Worm (Caenorhabditis elegans) whole organism, late embryonic: ENCODE measurements around the gene scav-4.

Experiments
- C08G9.2 ChIP-seq: sonication (generic microtip); optimal IDR thresholded peaks from 2 replicates; lab custom pipeline; 2016; ENCODE audit warnings: mild to moderate bottlenecking, missing genetic modification characterization, moderate library complexity, missing compliant biosample characterization
- F13H6.1 ChIP-seq: sonication (generic microtip); optimal IDR thresholded peaks from 2 replicates; lab custom pipeline; 2016; ENCODE audit warnings: missing genetic modification characterization, missing compliant biosample characterization
- K09A11.1 ChIP-seq: sonication (generic microtip); optimal IDR thresholded peaks from 2 replicates; lab custom pipeline; 2017; ENCODE audit warnings: antibody characterized with exemption, mild to moderate bottlenecking, missing genetic modification characterization, missing compliant biosample characterization; ENCODE audit not compliant: insufficient read depth
- ama-1 ChIP-seq: fragments of 150-350 bp; optimal IDR thresholded peaks from 2 replicates; lab custom pipeline; 2014
- ceh-14 ChIP-seq: sonication (generic microtip); optimal IDR thresholded peaks from 2 replicates; lab custom pipeline; 2016; ENCODE audit warnings: missing genotype, missing genetic modification characterization, missing compliant biosample characterization
- ceh-19 ChIP-seq: fragments of 200-800 bp; sonication (Bioruptor generic); optimal IDR thresholded peaks from 2 replicates; lab custom pipeline; 2018; ENCODE audit warnings: mild to moderate bottlenecking, missing genetic modification characterization, missing compliant biosample characterization
- ceh-22 ChIP-seq: sonication (generic microtip); optimal IDR thresholded peaks from 2 replicates; lab custom pipeline; 2017; ENCODE audit warnings: missing biosample characterization, missing genetic modification characterization
- ceh-24 ChIP-seq: sonication (generic microtip); optimal IDR thresholded peaks from 2 replicates; lab custom pipeline; 2016; ENCODE audit warnings: mild to moderate bottlenecking, missing genetic modification characterization, missing compliant biosample characterization
- ceh-31 ChIP-seq: sonication (generic microtip); optimal IDR thresholded peaks from 2 replicates; lab custom pipeline; 2016; ENCODE audit warnings: missing genetic modification characterization, missing compliant biosample characterization
- ceh-34 ChIP-seq: sonication (generic microtip); optimal IDR thresholded peaks from 2 replicates; lab custom pipeline; 2016; ENCODE audit warnings: mild to moderate bottlenecking, missing genetic modification characterization, missing compliant biosample characterization
- ceh-6 ChIP-seq: fragments of 200-800 bp; sonication (Bioruptor generic); optimal IDR thresholded peaks from 2 replicates; lab custom pipeline; 2018; ENCODE audit warnings: mild to moderate bottlenecking, missing genetic modification characterization, missing compliant biosample characterization
- ceh-9 ChIP-seq: sonication (generic microtip); optimal IDR thresholded peaks from 2 replicates; lab custom pipeline; 2016; ENCODE audit warnings: mild to moderate bottlenecking, missing genetic modification characterization, inconsistent platforms, missing compliant biosample characterization
- dmd-4 ChIP-seq: sonication (generic microtip); optimal IDR thresholded peaks from 2 replicates; lab custom pipeline; 2016; ENCODE audit warnings: borderline replicate concordance, missing genetic modification characterization, missing compliant biosample characterization
- fax-1 ChIP-seq: sonication (generic microtip); optimal IDR thresholded peaks from 2 replicates; lab custom pipeline; 2016; ENCODE audit warnings: missing genotype, missing genetic modification characterization, missing compliant biosample characterization
- fkh-6 ChIP-seq: sonication (generic microtip); optimal IDR thresholded peaks from 2 replicates; lab custom pipeline; 2016; ENCODE audit warnings: missing genetic modification characterization, missing compliant biosample characterization
- gmeb-2 ChIP-seq: sonication (generic microtip); optimal IDR thresholded peaks from 2 replicates; lab custom pipeline; 2016; ENCODE audit warnings: missing genetic modification characterization, inconsistent platforms, missing compliant biosample characterization
- hlh-13 ChIP-seq: fragments of 200-800 bp; sonication (Bioruptor generic); optimal IDR thresholded peaks from 2 replicates; lab custom pipeline; 2018; ENCODE audit warnings: mild to moderate bottlenecking, missing genetic modification characterization, missing compliant biosample characterization
- lim-6 ChIP-seq: sonication (generic microtip); optimal IDR thresholded peaks from 2 replicates; lab custom pipeline; 2016; ENCODE audit warnings: missing genetic modification characterization, missing compliant biosample characterization
- lin-11 ChIP-seq: fragments of 200-800 bp; sonication (Bioruptor generic); optimal IDR thresholded peaks from 2 replicates; lab custom pipeline; 2018; ENCODE audit warnings: mild to moderate bottlenecking, missing genetic modification characterization, missing compliant biosample characterization
- nfya-1 ChIP-seq: sonication (generic microtip); optimal IDR thresholded peaks from 2 replicates; lab custom pipeline; 2017; ENCODE audit warnings: missing genetic modification characterization, mild to moderate bottlenecking, missing compliant biosample characterization, antibody characterized with exemption, moderate library complexity
- nhr-232 ChIP-seq: sonication (generic microtip); optimal IDR thresholded peaks from 2 replicates; lab custom pipeline; 2016; ENCODE audit warnings: missing genetic modification characterization, missing compliant biosample characterization
- pat-9 ChIP-seq: fragments of 200-800 bp; sonication (Bioruptor generic); optimal IDR thresholded peaks from 2 replicates; lab custom pipeline; 2018; ENCODE audit warnings: mild to moderate bottlenecking, missing genetic modification characterization, moderate library complexity, missing compliant biosample characterization
- pax-1 ChIP-seq: fragments of 150-350 bp; optimal IDR thresholded peaks from 2 replicates; lab custom pipeline; 2014; ENCODE audit warnings: missing biosample characterization, missing genetic modification characterization
- pqm-1 ChIP-seq: sonication (generic microtip); optimal IDR thresholded peaks from 2 replicates; lab custom pipeline; 2016; ENCODE audit warnings: missing genetic modification characterization, missing compliant biosample characterization
- pros-1 ChIP-seq: fragments of 150-350 bp; optimal IDR thresholded peaks from 2 replicates; lab custom pipeline; 2014; ENCODE audit warnings: missing biosample characterization, missing genetic modification reagents, missing genetic modification characterization
- ref-2 ChIP-seq: sonication (generic microtip); optimal IDR thresholded peaks from 2 replicates; lab custom pipeline; 2016; ENCODE audit warnings: missing genetic modification characterization, missing compliant biosample characterization
- rnt-1 ChIP-seq: sonication (generic microtip); optimal IDR thresholded peaks from 2 replicates; lab custom pipeline; 2016; ENCODE audit warnings: missing genetic modification characterization, missing compliant biosample characterization
- sdc-2 ChIP-seq: sonication (generic microtip); optimal IDR thresholded peaks from 2 replicates; lab custom pipeline; 2016; ENCODE audit warnings: missing genotype, missing genetic modification characterization, missing compliant biosample characterization
- sox-2 ChIP-seq: fragments of 200-800 bp; sonication (Bioruptor generic); IDR thresholded peaks from 2 replicates; pipeline ENCODE4 v1.3.6; 2022; ENCODE audit warnings: missing genetic modification reagents, missing genetic modification characterization, missing compliant biosample characterization
- syd-9 ChIP-seq: sonication (generic microtip); optimal IDR thresholded peaks from 2 replicates; lab custom pipeline; 2016; ENCODE audit warnings: mild to moderate bottlenecking, missing genetic modification characterization, moderate library complexity, missing compliant biosample characterization
- tbx-7 ChIP-seq: sonication (generic microtip); optimal IDR thresholded peaks from 2 replicates; lab custom pipeline; 2016; ENCODE audit warnings: missing genotype, missing genetic modification characterization, missing compliant biosample characterization
- unc-3 ChIP-seq, 2 experiments: fragments of 200-800 bp in 1 of 2; sonication (Bioruptor generic) in 1 of 2; sonication (generic microtip) in 1 of 2; conservative IDR thresholded peaks in 1 of 2; optimal IDR thresholded peaks in 1 of 2; 2 replicates each; pipeline versions ENCODE4 v1.3.6 to Lab custom; 2016 to 2022; ENCODE audit warnings: missing compliant biosample characterization in 2 of 2, missing genetic modification characterization in 2 of 2, missing genetic modification reagents in 1 of 2
- unc-42 ChIP-seq: sonication (generic microtip); optimal IDR thresholded peaks from 2 replicates; lab custom pipeline; 2016; ENCODE audit warnings: missing genotype, missing genetic modification characterization, missing compliant biosample characterization
- unc-55 ChIP-seq: sonication (generic microtip); optimal IDR thresholded peaks from 2 replicates; lab custom pipeline; 2017; ENCODE audit warnings: missing biosample characterization, missing genetic modification reagents, missing genetic modification characterization
- unc-86 ChIP-seq: sonication (generic microtip); optimal IDR thresholded peaks from 2 replicates; lab custom pipeline; 2016; ENCODE audit warnings: missing genetic modification characterization, missing compliant biosample characterization
- ztf-16 ChIP-seq: sonication (generic microtip); optimal IDR thresholded peaks from 2 replicates; lab custom pipeline; 2017; ENCODE audit warnings: missing genetic modification characterization, missing compliant biosample characterization

scav-4 gene

ce11 chrX:12981393-12981792 is at the start of gene scav-4:
scav-4 (plus strand) TSS chrX:12981775.
- no peak for TF ChIP-seq ceh-31 (tag; lab: Kevin White, UChicago)
- no peak for TF ChIP-seq pat-9
- TF ChIP-seq ref-2 (tag; lab: Kevin White, UChicago), result no peak
- TF ChIP-seq unc-55, result no peak
- TF ChIP-seq ama-1 (lab: Kevin White, UChicago), result no peak
- no peak for TF ChIP-seq hlh-13
- TF ChIP-seq fax-1 (tag; lab: Kevin White, UChicago), result no peak
- no peak for TF ChIP-seq syd-9 (tag; lab: Kevin White, UChicago)
- no peak for TF ChIP-seq ceh-22 (tag; lab: Kevin White, UChicago)
- TF ChIP-seq pqm-1 (tag; lab: Kevin White, UChicago), result no peak
- no peak for TF ChIP-seq ceh-34 (tag; lab: Kevin White, UChicago)
- TF ChIP-seq ceh-9 (tag; lab: Kevin White, UChicago), result no peak
- no peak for TF ChIP-seq C08G9.2
- TF ChIP-seq fkh-6 (tag; lab: Kevin White, UChicago), result no peak
- no peak for TF ChIP-seq pros-1 (tag; lab: Kevin White, UChicago)
- TF ChIP-seq lim-6, result no peak
- TF ChIP-seq unc-86 (tag; lab: Kevin White, UChicago), result no peak
- TF ChIP-seq lin-11 (tag; lab: Kevin White, UChicago), result no peak
- TF ChIP-seq ceh-24 (tag; lab: Kevin White, UChicago), result no peak
- TF ChIP-seq, all 69 proteins: peak for 0

ce11 chrX:12934768-12935167 is 46.8 kb upstream of the scav-4 start, which contains the start of gene gmap-1:
gmap-1 (minus strand) TSS chrX:12934978.
- TF ChIP-seq pax-1 (tag; lab: Kevin White, UChicago), result no peak
- TF ChIP-seq nfya-1 (tag; lab: Kevin White, UChicago), result no peak
- TF ChIP-seq ceh-9 (tag; lab: Kevin White, UChicago), result no peak
- no peak for TF ChIP-seq rnt-1

ce11 chrX:12935694-12936093 is 45.9 kb upstream of the scav-4 start:
- TF ChIP-seq unc-3 (GFP tag; conservative IDR thresholded peaks at IDR 0.05; lab: Robert Waterston, UW) (no peak), unc-3 (tag; optimal IDR thresholded peaks at IDR 0.05; lab: Kevin White, UChicago) (no peak), unc-55 (peak; percentile 52), sox-2 (GFP tag; lab: Robert Waterston, UW) (no peak), ceh-31 (tag; lab: Kevin White, UChicago) (no peak)

- TF ChIP-seq dmd-4 (tag; lab: Kevin White, UChicago) (no peak), nhr-232 (tag; lab: Kevin White, UChicago) (no peak), lim-6 (no peak), ceh-19 (GFP tag; lab: Kevin White, UChicago) (no peak), ceh-6 (GFP tag; lab: Kevin White, UChicago) (no peak), gmeb-2 (tag; lab: Kevin White, UChicago) (no peak), ztf-16 (tag; lab: Kevin White, UChicago) (no peak), tbx-7 (tag; lab: Kevin White, UChicago) (no peak), pax-1 (tag; lab: Kevin White, UChicago) (no peak), unc-42 (no peak), sdc-2 (no peak), fkh-6 (tag; lab: Kevin White, UChicago) (no peak), F13H6.1 (tag; lab: Kevin White, UChicago) (no peak), ceh-14 (tag; lab: Kevin White, UChicago) (no peak), K09A11.1 (no peak)
These were observed 44.1 kb upstream of the scav-4 start for ce11 chrX:12937521-12937920.
